Fruit fly (Drosophila melanogaster): ENCODE measurements around the gene CG6845.

The CG6845 gene

dm6 chr3L:129311-129816 lies 16.9 kb upstream of the CG6845 start, which contains the start of gene Pdk1 (continued):
- TF ChIP-seq Ada2b (GFP tag; IDR thresholded peaks at IDR 0.05) (no peak), schlank (tag; optimal IDR thresholded peaks at IDR 0.05) (peak; percentile 29), pita (GFP tag; optimal IDR thresholded peaks at IDR 0.05) (no peak), disco-r (GFP tag; optimal IDR thresholded peaks at IDR 0.05) (no peak), Xbp1 (GFP tag; optimal IDR thresholded peaks at IDR 0.05) (no peak), cato (GFP tag; optimal IDR thresholded peaks at IDR 0.05; ENCODE audit: borderline replicate concordance) (no peak), run (tag; optimal IDR thresholded peaks at IDR 0.05) (peak; percentile 49), otp (GFP tag; IDR thresholded peaks at IDR 0.05) (peak; percentile 10; the same call in 1 of the 3 replicates), CG12236 (GFP tag; optimal IDR thresholded peaks at IDR 0.05) (no peak), yki (optimal IDR thresholded peaks at IDR 0.05) (peak; percentile 62), CG10979 (tag; optimal IDR thresholded peaks at IDR 0.05) (no peak), jing (GFP tag; optimal IDR thresholded peaks at IDR 0.05) (no peak), CG11398 (GFP tag; optimal IDR thresholded peaks at IDR 0.05) (peak; percentile 38), insv (GFP tag; optimal IDR thresholded peaks at IDR 0.05) (peak in 1 of 2 experiments; percentile 82), CG11456 (GFP tag; IDR thresholded peaks at IDR 0.05) (no peak), her (GFP tag; optimal IDR thresholded peaks at IDR 0.05) (peak; percentile 34), CG14965 (GFP tag; optimal IDR thresholded peaks at IDR 0.05; ENCODE audit: borderline replicate concordance) (no peak), pan (optimal IDR thresholded peaks at IDR 0.05) (no peak), pan (GFP tag; optimal IDR thresholded peaks at IDR 0.05 in 1 of 2, IDR thresholded peaks at IDR 0.05 in 1 of 2) (peak in 1 of 2 experiments; percentile 46), pnt (GFP tag; optimal IDR thresholded peaks at IDR 0.05) (no peak), CG6654 (GFP tag; optimal IDR thresholded peaks at IDR 0.05) (no peak), ewg (GFP tag; optimal IDR thresholded peaks at IDR 0.05) (no peak), CG14667 (GFP tag; IDR thresholded peaks at IDR 0.05) (no peak), wek (GFP tag; optimal IDR thresholded peaks at IDR 0.05) (peak; percentile 16), Dfd (GFP tag; optimal IDR thresholded peaks at IDR 0.05) (no peak), chm (GFP tag; IDR thresholded peaks at IDR 0.05) (peak; percentile 92), ci (GFP tag; IDR thresholded peaks at IDR 0.05) (peak; percentile 71), CG15479 (GFP tag; optimal IDR thresholded peaks at IDR 0.05) (peak; percentile 17), CG15269 (tag; optimal IDR thresholded peaks at IDR 0.05) (peak; percentile 16), CG9932 (GFP tag; IDR thresholded peaks at IDR 0.05) (no peak), CG11560 (tag; IDR thresholded peaks at IDR 0.05) (no peak), CG9727 (GFP tag; optimal IDR thresholded peaks at IDR 0.05) (no peak), CG18599 (GFP tag; optimal IDR thresholded peaks at IDR 0.05) (peak; percentile 27), gt (GFP tag; IDR thresholded peaks at IDR 0.05) (no peak), seq (GFP tag; IDR thresholded peaks at IDR 0.05) (peak; percentile 15; the same call in 1 of the 2 replicates), CG4820 (GFP tag; optimal IDR thresholded peaks at IDR 0.05) (no peak), ftz-f1 (GFP tag; optimal IDR thresholded peaks at IDR 0.05) (peak; percentile 27), Meics (GFP tag; optimal IDR thresholded peaks at IDR 0.05) (peak; percentile 55), caup (GFP tag; optimal IDR thresholded peaks at IDR 0.05; ENCODE audit: severe bottlenecking) (peak; percentile 48), sqz (GFP tag; optimal IDR thresholded peaks at IDR 0.05) (peak; percentile 56), vvl (GFP tag; IDR thresholded peaks at IDR 0.05) (peak; percentile 65), Ets97D (GFP tag; optimal IDR thresholded peaks at IDR 0.05) (no peak), CG1603 (tag; optimal IDR thresholded peaks at IDR 0.05) (peak; percentile 60), dpn (GFP tag; optimal IDR thresholded peaks at IDR 0.05) (peak in 1 of 2 experiments; percentile 31), CG31441 (GFP tag; IDR thresholded peaks at IDR 0.05) (no peak; the same call in 1 of the 2 replicates), sob (GFP tag; IDR thresholded peaks at IDR 0.05) (0 out of 2 replicates have a peak, but pooled peaks have one; percentile 29), Dp (GFP tag; optimal IDR thresholded peaks at IDR 0.05) (peak; percentile 29), exex (tag; optimal IDR thresholded peaks at IDR 0.05) (peak; percentile 27), HLHmδ (GFP tag; optimal IDR thresholded peaks at IDR 0.05) (peak; percentile 50), CkIIα-i1 (GFP tag; IDR thresholded peaks at IDR 0.05) (no peak), Dbx (GFP tag; IDR thresholded peaks at IDR 0.05) (peak; percentile 65; the same call in 2 of the 3 replicates)

All from whole organism, embryonic.